In genomic region chrX:7701282-7702078, dm6 we compare ENCODE assay signal across 1 fruit fly cellular context.
A peak's percentile ranks its signal among the peaks of the same experiment; 100 is the strongest.
TF ChIP-seq lines count a peak whose summit lies in the region.

No protein-coding gene starts in this region.

TF ChIP-seq in whole organism, embryonic, 481 proteins besides CTCF, POLR2A, EP300 and RAD21 (continued from another document):
- peak; percentile 47; the same call in 2 of the 3 replicates for TF ChIP-seq CG6175 (GFP tag; IDR thresholded peaks at IDR 0.05; lab: Robert Waterston, UW)
- TF ChIP-seq Dip2 (GFP tag; IDR thresholded peaks at IDR 0.05; lab: Robert Waterston, UW) = no peak
- peak; percentile 32; the same call in 1 of the 2 replicates for TF ChIP-seq onecut (GFP tag; IDR thresholded peaks at IDR 0.05; lab: Robert Waterston, UW)
- TF ChIP-seq GATAe (GFP tag; conservative IDR thresholded peaks at IDR 0.05; lab: Robert Waterston, UW) = 0 out of 2 replicates have a peak, but pooled peaks have one; percentile 40
- TF ChIP-seq CG31388 (GFP tag; optimal IDR thresholded peaks at IDR 0.05; lab: Kevin White, UChicago) = no peak
- TF ChIP-seq NfI (GFP tag; optimal IDR thresholded peaks at IDR 0.05; lab: Kevin White, UChicago) = peak; percentile 75
- no peak for TF ChIP-seq wek (GFP tag; optimal IDR thresholded peaks at IDR 0.05; lab: Kevin White, UChicago)
- TF ChIP-seq Sin3A (optimal IDR thresholded peaks at IDR 0.05; lab: Kevin White, UChicago) = no peak
- TF ChIP-seq CG2678 (tag; optimal IDR thresholded peaks at IDR 0.05; lab: Kevin White, UChicago) = peak; percentile 86
- TF ChIP-seq dmrt99B (tag; optimal IDR thresholded peaks at IDR 0.05; lab: Kevin White, UChicago) = peak; percentile 78
- 0 out of 3 replicates have a peak, but pooled peaks have one; percentile 23 for TF ChIP-seq otp (GFP tag; IDR thresholded peaks at IDR 0.05; lab: Robert Waterston, UW)
- TF ChIP-seq scrt (GFP tag; optimal IDR thresholded peaks at IDR 0.05; lab: Kevin White, UChicago) = peak; percentile 76
- TF ChIP-seq sens (GFP tag; lab: Kevin White, UChicago) = peak; percentile 74
- TF ChIP-seq chm (GFP tag; IDR thresholded peaks at IDR 0.05; lab: Robert Waterston, UW) = 0 out of 2 replicates have a peak, but pooled peaks have one; percentile 11
- peak; percentile 57 for TF ChIP-seq CG12071 (GFP tag; optimal IDR thresholded peaks at IDR 0.05; lab: Kevin White, UChicago)
- peak; percentile 84 for TF ChIP-seq unpg (GFP tag; optimal IDR thresholded peaks at IDR 0.05; lab: Kevin White, UChicago)
- TF ChIP-seq dati (GFP tag; IDR thresholded peaks at IDR 0.05; lab: Robert Waterston, UW) = no peak
- peak; percentile 63 for TF ChIP-seq HLH3B (GFP tag; IDR thresholded peaks at IDR 0.05; lab: Robert Waterston, UW)
- TF ChIP-seq sima (GFP tag; optimal IDR thresholded peaks at IDR 0.05; lab: Kevin White, UChicago) = no peak
- no peak for TF ChIP-seq CG10959 (GFP tag; IDR thresholded peaks at IDR 0.05; lab: Robert Waterston, UW)
- TF ChIP-seq Side (GFP tag; optimal IDR thresholded peaks at IDR 0.05; lab: Kevin White, UChicago) = peak; percentile 21
- TF ChIP-seq CG8089 (GFP tag; optimal IDR thresholded peaks at IDR 0.05; lab: Kevin White, UChicago) = no peak
- no peak for TF ChIP-seq Awh (GFP tag; IDR thresholded peaks at IDR 0.05; lab: Robert Waterston, UW)
- peak; percentile 63 for TF ChIP-seq CG9437 (GFP tag; optimal IDR thresholded peaks at IDR 0.05; lab: Kevin White, UChicago)
- peak; percentile 56 for TF ChIP-seq gsb (GFP tag; IDR thresholded peaks at IDR 0.05; lab: Robert Waterston, UW)
- peak; percentile 92 for TF ChIP-seq CG18599 (GFP tag; optimal IDR thresholded peaks at IDR 0.05; lab: Kevin White, UChicago)
- TF ChIP-seq Atf3 (GFP tag; optimal IDR thresholded peaks at IDR 0.05; lab: Kevin White, UChicago) = no peak
- peak; percentile 49 for TF ChIP-seq CG7786 (GFP tag; optimal IDR thresholded peaks at IDR 0.05; lab: Kevin White, UChicago)
- TF ChIP-seq CG9932 (GFP tag; IDR thresholded peaks at IDR 0.05; lab: Robert Waterston, UW) = peak; percentile 76
- TF ChIP-seq chinmo (GFP tag; IDR thresholded peaks at IDR 0.05; lab: Robert Waterston, UW; ENCODE audit: partially characterized antibody) = peak; percentile 82; the same call in 3 of the 4 replicates
- TF ChIP-seq CG14050 (GFP tag; IDR thresholded peaks at IDR 0.05; lab: Robert Waterston, UW) = peak; percentile 46; the same call in 1 of the 3 replicates
- peak; percentile 76 for TF ChIP-seq CG2712 (tag; optimal IDR thresholded peaks at IDR 0.05; lab: Kevin White, UChicago)
- TF ChIP-seq CG18262 (tag; optimal IDR thresholded peaks at IDR 0.05; lab: Kevin White, UChicago) = peak; percentile 73
- peak; percentile 32 for TF ChIP-seq tx (GFP tag; optimal IDR thresholded peaks at IDR 0.05; lab: Kevin White, UChicago)
- TF ChIP-seq CG16813 (GFP tag; IDR thresholded peaks at IDR 0.05; lab: Robert Waterston, UW; ENCODE audit: partially characterized antibody) = no peak
- TF ChIP-seq fu2 (GFP tag; optimal IDR thresholded peaks at IDR 0.05; lab: Kevin White, UChicago) = peak; percentile 15
- no peak for TF ChIP-seq CG7745 (tag; optimal IDR thresholded peaks at IDR 0.05; lab: Kevin White, UChicago)
- no peak for TF ChIP-seq Camta (GFP tag; optimal IDR thresholded peaks at IDR 0.05; lab: Kevin White, UChicago)
- TF ChIP-seq H2.0 (GFP tag; IDR thresholded peaks at IDR 0.05; lab: Robert Waterston, UW) = peak; percentile 53
- peak; percentile 47 for TF ChIP-seq CG12155 (GFP tag; optimal IDR thresholded peaks at IDR 0.05; lab: Kevin White, UChicago)
- no peak for TF ChIP-seq fd102C (GFP tag; optimal IDR thresholded peaks at IDR 0.05; lab: Kevin White, UChicago)
- peak; percentile 95 for TF ChIP-seq CG11696 (GFP tag; IDR thresholded peaks at IDR 0.05; lab: Robert Waterston, UW)
- no peak for TF ChIP-seq Elba2 (GFP tag; optimal IDR thresholded peaks at IDR 0.05; lab: Kevin White, UChicago)
- peak; percentile 20; the same call in 1 of the 3 replicates for TF ChIP-seq B-H1 (GFP tag; IDR thresholded peaks at IDR 0.05; lab: Robert Waterston, UW)
- peak; percentile 64 for TF ChIP-seq CG17328 (GFP tag; IDR thresholded peaks at IDR 0.05; lab: Robert Waterston, UW)
- peak; percentile 25 for TF ChIP-seq Bteb2 (GFP tag; optimal IDR thresholded peaks at IDR 0.05; lab: Kevin White, UChicago)
- TF ChIP-seq jigr1 (GFP tag; IDR thresholded peaks at IDR 0.05; lab: Robert Waterston, UW) = no peak
- peak; percentile 86 for TF ChIP-seq CG13894 (tag; optimal IDR thresholded peaks at IDR 0.05; lab: Kevin White, UChicago)
- TF ChIP-seq HLH4C (GFP tag; IDR thresholded peaks at IDR 0.05; lab: Robert Waterston, UW; ENCODE audit: partially characterized antibody) = no peak
- no peak for TF ChIP-seq CG43689 (GFP tag; IDR thresholded peaks at IDR 0.05; lab: Robert Waterston, UW)
- no peak for TF ChIP-seq ro (GFP tag; IDR thresholded peaks at IDR 0.05; lab: Robert Waterston, UW)
- TF ChIP-seq CG15514 (GFP tag; optimal IDR thresholded peaks at IDR 0.05; lab: Kevin White, UChicago) = peak; percentile 81
- peak; percentile 73 for TF ChIP-seq bcd (GFP tag; optimal IDR thresholded peaks at IDR 0.05; lab: Kevin White, UChicago)
- TF ChIP-seq z (GFP tag; IDR thresholded peaks at IDR 0.05; lab: Robert Waterston, UW) = no peak
- TF ChIP-seq kay (GFP tag; optimal IDR thresholded peaks at IDR 0.05; lab: Kevin White, UChicago) = no peak
- TF ChIP-seq sisA (GFP tag; IDR thresholded peaks at IDR 0.05; lab: Robert Waterston, UW) = peak; percentile 63
- TF ChIP-seq tgo (GFP tag; IDR thresholded peaks at IDR 0.05; lab: Robert Waterston, UW) = peak; percentile 60; the same call in 2 of the 3 replicates
- TF ChIP-seq CG15601 (tag; optimal IDR thresholded peaks at IDR 0.05; lab: Kevin White, UChicago) = peak; percentile 58
- TF ChIP-seq salm (tag; optimal IDR thresholded peaks at IDR 0.05; lab: Kevin White, UChicago) = peak; percentile 51
- TF ChIP-seq CG12391 (tag; optimal IDR thresholded peaks at IDR 0.05; lab: Kevin White, UChicago) = peak; percentile 77
- no peak for TF ChIP-seq hkb (optimal IDR thresholded peaks at IDR 0.05; lab: Kevin White, UChicago)
- peak; percentile 71 for TF ChIP-seq hkb (GFP tag; IDR thresholded peaks at IDR 0.05; lab: Robert Waterston, UW)
- TF ChIP-seq CrebB (tag; optimal IDR thresholded peaks at IDR 0.05; lab: Kevin White, UChicago) = peak; percentile 68
- TF ChIP-seq Optix (GFP tag; IDR thresholded peaks at IDR 0.05; lab: Robert Waterston, UW) = no peak
- no peak for TF ChIP-seq pum (GFP tag; optimal IDR thresholded peaks at IDR 0.05; lab: Kevin White, UChicago)
- no peak for TF ChIP-seq CG4617 (GFP tag; optimal IDR thresholded peaks at IDR 0.05; lab: Kevin White, UChicago; ENCODE audit: borderline replicate concordance)
- TF ChIP-seq CG16815 (GFP tag; optimal IDR thresholded peaks at IDR 0.05; lab: Kevin White, UChicago) = peak; percentile 28
- TF ChIP-seq CG18011 (GFP tag; optimal IDR thresholded peaks at IDR 0.05; lab: Kevin White, UChicago) = peak; percentile 15
- TF ChIP-seq trem (tag; optimal IDR thresholded peaks at IDR 0.05; lab: Kevin White, UChicago) = peak; percentile 11
TF ChIP-seq in whole organism, embryonic: peak in this region for 292.
